Worm (Caenorhabditis elegans) whole organism, early embryonic: ENCODE data around the gene T14G12.11.

Source experiments
- B0310.2 ChIP-seq: sonication (generic microtip); optimal IDR thresholded peaks from 2 replicates; lab custom pipeline; 2016; ENCODE audit warnings: mild to moderate bottlenecking, missing genetic modification characterization, missing compliant biosample characterization
- aly-1 ChIP-seq: sonication (generic microtip); optimal IDR thresholded peaks from 2 replicates; lab custom pipeline; 2016; ENCODE audit warnings: missing genetic modification characterization, missing compliant biosample characterization
- ama-1 ChIP-seq: fragments of 150-350 bp; optimal IDR thresholded peaks from 2 replicates; lab custom pipeline; 2014
- ceh-13 ChIP-seq: fragments of 200-800 bp; sonication (Bioruptor generic); optimal IDR thresholded peaks from 2 replicates; lab custom pipeline; 2018; ENCODE audit warnings: mild to moderate bottlenecking, missing genetic modification characterization, missing compliant biosample characterization
- flt-1 ChIP-seq: fragments of 200-800 bp; sonication (Bioruptor generic); IDR thresholded peaks from 2 replicates; pipeline ENCODE4 v1.3.6; 2022; ENCODE audit warnings: missing genetic modification characterization, missing compliant biosample characterization
- hmg-4 ChIP-seq: fragments of 200-800 bp; sonication (Bioruptor generic); optimal IDR thresholded peaks from 2 replicates; lab custom pipeline; 2018; ENCODE audit warnings: mild to moderate bottlenecking, missing genetic modification characterization, missing compliant biosample characterization
- hnd-1 ChIP-seq: sonication (generic microtip); optimal IDR thresholded peaks from 2 replicates; lab custom pipeline; 2016; ENCODE audit warnings: missing genetic modification characterization, missing compliant biosample characterization
- pes-1 ChIP-seq: fragments of 200-800 bp; sonication (Bioruptor generic); IDR thresholded peaks from 2 replicates; pipeline ENCODE4 v1.3.6; 2022; ENCODE audit warnings: missing genetic modification reagents, missing genetic modification characterization, missing compliant biosample characterization
- scrt-1 ChIP-seq: fragments of 200-800 bp; sonication (Bioruptor generic); IDR thresholded peaks from 2 replicates; pipeline ENCODE4 v1.3.6; 2022; ENCODE audit warnings: missing genetic modification characterization, missing compliant biosample characterization
- tbx-11 ChIP-seq: fragments of 200-800 bp; sonication (Bioruptor generic); IDR thresholded peaks from 2 replicates; pipeline ENCODE4 v1.3.6; 2022; ENCODE audit warnings: missing genetic modification characterization, missing compliant biosample characterization
- tbx-37 ChIP-seq: fragments of 200-800 bp; sonication (Bioruptor generic); conservative IDR thresholded peaks from 2 replicates; pipeline ENCODE4 v1.3.6; 2022; ENCODE audit warnings: missing genetic modification reagents, missing genetic modification characterization, missing compliant biosample characterization
- tra-4 ChIP-seq: sonication (generic microtip); optimal IDR thresholded peaks from 2 replicates; lab custom pipeline; 2017; ENCODE audit warnings: missing genetic modification characterization, missing compliant biosample characterization

- TF ChIP-seq ama-1 (lab: Kevin White, UChicago) (no peak), tbx-37 (GFP tag; lab: Robert Waterston, UW) (no peak), tbx-11 (GFP tag; lab: Robert Waterston, UW) (no peak), hmg-4 (GFP tag; lab: Kevin White, UChicago) (no peak), B0310.2 (tag; lab: Kevin White, UChicago) (no peak), aly-1 (tag; lab: Kevin White, UChicago) (no peak), ceh-13 (GFP tag; lab: Kevin White, UChicago) (no peak), tra-4 (no peak), hnd-1 (no peak), scrt-1 (no peak), flt-1 (GFP tag; lab: Robert Waterston, UW) (no peak), pes-1 (no peak)
These were observed 21.3 kb upstream of the T14G12.11 start for ce11 chrX:3783659-3784058.
